Worm (Caenorhabditis elegans) whole organism, midembryonic: ENCODE data around the gene fbxb-81.

Experiments used
- tab-1 ChIP-seq: fragments of 200-800 bp; sonication (Bioruptor generic); IDR thresholded peaks from 2 replicates; pipeline ENCODE4 v1.3.6; 2022; ENCODE audit warnings: missing genetic modification characterization, missing compliant biosample characterization
- ztf-23 ChIP-seq: fragments of 200-800 bp; sonication (Bioruptor generic); IDR thresholded peaks from 2 replicates; pipeline ENCODE4 v1.3.6; 2022; ENCODE audit warnings: missing genetic modification reagents, missing genetic modification characterization, missing compliant biosample characterization

DNA sequence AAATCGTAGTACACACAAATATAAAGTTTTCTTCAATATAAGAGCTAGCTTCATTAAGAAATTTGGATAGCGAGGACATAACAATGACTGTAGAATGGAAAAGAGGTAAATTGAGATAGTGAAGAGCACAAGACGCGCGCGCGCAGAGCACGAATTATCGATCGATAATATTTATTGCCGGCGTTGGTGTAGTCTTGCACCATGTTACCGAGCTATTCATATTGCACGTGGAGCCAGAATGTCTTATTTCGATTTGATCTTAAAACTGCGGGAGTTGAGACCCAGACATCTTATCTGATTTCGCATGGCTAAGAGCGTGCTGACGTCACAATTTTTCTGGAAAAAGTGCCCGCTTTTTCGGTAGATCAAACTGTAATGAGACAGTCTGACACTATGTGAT is 28.5 kb upstream of the fbxb-81 start, which contains the start of gene F40G9.18:
- TF ChIP-seq tab-1 (GFP tag; lab: Robert Waterston, UW) (no peak), ztf-23 (GFP tag; lab: Robert Waterston, UW) (no peak)
